Worm (Caenorhabditis elegans): ENCODE data around the gene rpc-11.
A peak's percentile ranks its signal among the peaks of the same experiment; 100 is the strongest.

The rpc-11 gene

DNA sequence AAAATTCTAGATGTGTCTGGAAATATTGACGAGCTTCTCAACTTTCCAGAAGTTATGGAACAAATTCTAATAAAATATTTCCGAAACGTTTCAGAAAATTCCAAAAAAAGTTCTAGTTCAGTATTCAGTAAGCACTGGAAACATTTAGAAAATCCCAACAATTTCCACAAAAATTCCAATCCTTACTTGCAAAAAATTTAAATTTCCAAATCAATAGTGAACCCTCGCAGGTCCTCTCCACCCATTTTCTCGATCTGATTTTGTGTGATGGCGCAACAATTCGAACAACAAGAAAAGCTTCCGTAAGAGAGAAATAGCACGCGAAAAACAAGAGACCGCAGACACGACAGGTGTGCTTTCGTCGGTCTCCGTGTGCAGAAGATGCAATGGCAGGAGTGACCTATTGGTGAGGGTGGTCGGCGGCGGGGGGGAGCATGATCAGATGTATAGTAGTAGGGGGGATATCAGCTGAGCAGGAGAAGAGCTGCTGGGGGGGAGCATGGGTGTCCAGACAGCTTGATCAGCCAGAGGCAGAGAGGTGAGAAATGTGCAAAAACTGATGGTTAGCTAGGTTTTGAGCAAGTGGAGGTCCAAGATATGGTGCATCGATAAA, 48.1 kb downstream of the rpc-11 start:
- no peak for TF ChIP-seq tbx-11 (GFP tag; IDR thresholded peaks at IDR 0.05)
- no peak for TF ChIP-seq ceh-13 (GFP tag; optimal IDR thresholded peaks at IDR 0.05)
- TF ChIP-seq ets-7 (tag; optimal IDR thresholded peaks at IDR 0.05) = no peak
- no peak for TF ChIP-seq scrt-1 (GFP tag; IDR thresholded peaks at IDR 0.05)
- TF ChIP-seq pes-1 (GFP tag; IDR thresholded peaks at IDR 0.05) = no peak
- peak; percentile 52 for TF ChIP-seq hmg-4 (GFP tag; optimal IDR thresholded peaks at IDR 0.05)
- no peak for TF ChIP-seq ama-1 (optimal IDR thresholded peaks at IDR 0.05)
- no peak for TF ChIP-seq hnd-1 (tag; optimal IDR thresholded peaks at IDR 0.05)

DNA sequence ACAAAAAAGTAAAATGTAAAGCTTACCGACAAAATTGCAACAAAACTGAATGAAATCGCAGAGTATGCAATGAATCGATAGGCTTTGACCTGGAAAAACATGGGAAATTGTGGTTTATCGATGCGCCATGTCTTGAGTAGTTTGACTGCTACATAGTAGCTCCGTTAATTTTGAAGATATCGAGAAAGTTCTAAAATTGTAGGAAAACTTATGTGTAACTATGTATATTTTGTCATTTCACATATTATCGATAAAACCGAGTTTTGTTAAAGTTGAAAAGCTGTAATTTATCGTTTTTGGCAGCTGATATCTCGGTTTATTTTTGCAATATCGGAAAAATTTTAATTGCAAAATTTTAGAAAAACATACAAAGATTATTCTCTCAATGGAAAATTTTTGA, 50.7 kb downstream of the rpc-11 start, which contains the start of gene col-105:
Gene col-105, minus strand, starts transcription at position 101 of the 400 bp plus-strand sequence.
- TF ChIP-seq hnd-1 (tag; optimal IDR thresholded peaks at IDR 0.05) (no peak), aly-1 (tag; optimal IDR thresholded peaks at IDR 0.05) (no peak), tbx-37 (GFP tag; conservative IDR thresholded peaks at IDR 0.05) (no peak), ets-7 (tag; optimal IDR thresholded peaks at IDR 0.05) (no peak), tra-4 (tag; optimal IDR thresholded peaks at IDR 0.05) (no peak), ceh-36 (tag; optimal IDR thresholded peaks at IDR 0.05) (no peak), pes-1 (GFP tag; IDR thresholded peaks at IDR 0.05) (no peak), scrt-1 (GFP tag; IDR thresholded peaks at IDR 0.05) (no peak), flt-1 (GFP tag; IDR thresholded peaks at IDR 0.05) (no peak), hmg-4 (GFP tag; optimal IDR thresholded peaks at IDR 0.05) (no peak), hmbx-1 (tag; optimal IDR thresholded peaks at IDR 0.05) (no peak), F13C5.2 (tag; optimal IDR thresholded peaks at IDR 0.05) (no peak), ama-1 (optimal IDR thresholded peaks at IDR 0.05) (no peak), B0310.2 (tag; optimal IDR thresholded peaks at IDR 0.05) (no peak)

All from whole organism, early embryonic.